Fruit fly (Drosophila melanogaster): ENCODE data around the gene ND-13B.

The ND-13B gene

dm6 chr3L:10681814-10682213 is 12.1 kb downstream of the ND-13B start:
- peak; percentile 83 to 92 for TF ChIP-seq dl (GFP tag; optimal IDR thresholded peaks at IDR 0.05; ENCODE audit: insufficient read depth in 1 of 2, partially characterized antibody in 2 of 2)
- TF ChIP-seq CG32264 (GFP tag; optimal IDR thresholded peaks at IDR 0.05) = no peak
- no peak for TF ChIP-seq Jra (GFP tag; optimal IDR thresholded peaks at IDR 0.05)
- TF ChIP-seq Dfd (GFP tag; optimal IDR thresholded peaks at IDR 0.05) = peak; percentile 57
- TF ChIP-seq CG9705 (GFP tag; optimal IDR thresholded peaks at IDR 0.05) = no peak
- peak; percentile 95 for TF ChIP-seq Dif (GFP tag; optimal IDR thresholded peaks at IDR 0.05; ENCODE audit: partially characterized antibody)
- peak; percentile 60 for TF ChIP-seq br (GFP tag; optimal IDR thresholded peaks at IDR 0.05)
- TF ChIP-seq psq (GFP tag; optimal IDR thresholded peaks at IDR 0.05) = peak; percentile 76
- no peak for TF ChIP-seq tai (GFP tag; optimal IDR thresholded peaks at IDR 0.05)
- no peak for TF ChIP-seq Rel (GFP tag; optimal IDR thresholded peaks at IDR 0.05)
- peak; percentile 12 for TF ChIP-seq Rel (tag; optimal IDR thresholded peaks at IDR 0.05)
- TF ChIP-seq Sp1 (GFP tag; optimal IDR thresholded peaks at IDR 0.05) = peak; percentile 2
- TF ChIP-seq h (GFP tag; optimal IDR thresholded peaks at IDR 0.05) = peak; percentile 57
- TF ChIP-seq foxo (GFP tag; optimal IDR thresholded peaks at IDR 0.05) = no peak
- TF ChIP-seq rgr (GFP tag; optimal IDR thresholded peaks at IDR 0.05) = peak; percentile 5
- TF ChIP-seq sage (GFP tag; optimal IDR thresholded peaks at IDR 0.05) = peak; percentile 11

dm6 chr3L:10680728-10681306 is 13.1 kb downstream of the ND-13B start:
- TF ChIP-seq lola (GFP tag; optimal IDR thresholded peaks at IDR 0.05) = no peak
- peak; percentile 20 for TF ChIP-seq psq (GFP tag; optimal IDR thresholded peaks at IDR 0.05)
- TF ChIP-seq HLH106 (tag; optimal IDR thresholded peaks at IDR 0.05) = peak; percentile 21
- TF ChIP-seq Hnf4 (GFP tag; optimal IDR thresholded peaks at IDR 0.05) = no peak
- TF ChIP-seq Sp1 (GFP tag; optimal IDR thresholded peaks at IDR 0.05) = peak; percentile 24
- TF ChIP-seq Hr83 (GFP tag; optimal IDR thresholded peaks at IDR 0.05; ENCODE audit: poor library complexity, severe bottlenecking) = peak; percentile 16
- peak; percentile 39 for TF ChIP-seq Dif (GFP tag; optimal IDR thresholded peaks at IDR 0.05; ENCODE audit: partially characterized antibody)
- TF ChIP-seq Rel (GFP tag; optimal IDR thresholded peaks at IDR 0.05) = no peak
- peak; percentile 22 for TF ChIP-seq Rel (tag; optimal IDR thresholded peaks at IDR 0.05)
- peak in 1 of 2 experiments; percentile 38 for TF ChIP-seq foxo (GFP tag; optimal IDR thresholded peaks at IDR 0.05)

dm6 chr3L:10680177-10680576 is 13.7 kb downstream of the ND-13B start:
- no peak for TF ChIP-seq usp (GFP tag; optimal IDR thresholded peaks at IDR 0.05)
- TF ChIP-seq Rel (GFP tag; optimal IDR thresholded peaks at IDR 0.05) = no peak
- no peak for TF ChIP-seq Rel (tag; optimal IDR thresholded peaks at IDR 0.05)
- TF ChIP-seq Hnf4 (GFP tag; optimal IDR thresholded peaks at IDR 0.05) = no peak
- no peak for TF ChIP-seq dmrt93B (GFP tag; optimal IDR thresholded peaks at IDR 0.05)
- no peak for TF ChIP-seq OdsH (GFP tag; optimal IDR thresholded peaks at IDR 0.05)
- TF ChIP-seq Sp1 (GFP tag; optimal IDR thresholded peaks at IDR 0.05) = no peak
- TF ChIP-seq h (GFP tag; optimal IDR thresholded peaks at IDR 0.05) = no peak
- no peak for TF ChIP-seq sage (GFP tag; optimal IDR thresholded peaks at IDR 0.05)
- no peak for TF ChIP-seq Jra (GFP tag; optimal IDR thresholded peaks at IDR 0.05)
- TF ChIP-seq sv (GFP tag; optimal IDR thresholded peaks at IDR 0.05) = no peak
- no peak for TF ChIP-seq dsf (GFP tag; optimal IDR thresholded peaks at IDR 0.05; ENCODE audit: borderline replicate concordance)
- TF ChIP-seq fru (GFP tag; optimal IDR thresholded peaks at IDR 0.05) = no peak
- TF ChIP-seq CrebA (GFP tag; optimal IDR thresholded peaks at IDR 0.05; ENCODE audit: borderline replicate concordance) = no peak

- TF ChIP-seq dl (GFP tag; optimal IDR thresholded peaks at IDR 0.05; ENCODE audit: insufficient read depth in 1 of 2, partially characterized antibody in 2 of 2) (no peak), ey (GFP tag; optimal IDR thresholded peaks at IDR 0.05) (no peak), lola (GFP tag; optimal IDR thresholded peaks at IDR 0.05) (no peak), OdsH (GFP tag; optimal IDR thresholded peaks at IDR 0.05) (peak; percentile 47), Hr83 (GFP tag; optimal IDR thresholded peaks at IDR 0.05; ENCODE audit: poor library complexity, severe bottlenecking) (no peak), jim (GFP tag; optimal IDR thresholded peaks at IDR 0.05) (no peak), Vsx2 (GFP tag; optimal IDR thresholded peaks at IDR 0.05; ENCODE audit: partially characterized antibody) (no peak), Myc (optimal IDR thresholded peaks at IDR 0.05) (no peak), brk (GFP tag; optimal IDR thresholded peaks at IDR 0.05) (no peak), Dfd (GFP tag; optimal IDR thresholded peaks at IDR 0.05) (no peak), Hr78 (GFP tag; optimal IDR thresholded peaks at IDR 0.05) (no peak), Dif (GFP tag; optimal IDR thresholded peaks at IDR 0.05; ENCODE audit: partially characterized antibody) (no peak), Abd-B (GFP tag; optimal IDR thresholded peaks at IDR 0.05) (no peak), Sp1 (GFP tag; optimal IDR thresholded peaks at IDR 0.05) (no peak), HLH106 (tag; optimal IDR thresholded peaks at IDR 0.05) (no peak), foxo (GFP tag; optimal IDR thresholded peaks at IDR 0.05) (peak in 1 of 2 experiments; percentile 27), sage (GFP tag; optimal IDR thresholded peaks at IDR 0.05) (no peak), psq (GFP tag; optimal IDR thresholded peaks at IDR 0.05) (no peak), GATAd (GFP tag; optimal IDR thresholded peaks at IDR 0.05) (no peak), br (GFP tag; optimal IDR thresholded peaks at IDR 0.05) (no peak), woc (GFP tag; optimal IDR thresholded peaks at IDR 0.05) (peak; percentile 15), pan (optimal IDR thresholded peaks at IDR 0.05) (no peak), N (GFP tag; optimal IDR thresholded peaks at IDR 0.05) (no peak), Hnf4 (GFP tag; optimal IDR thresholded peaks at IDR 0.05) (peak; percentile 39), tai (GFP tag; optimal IDR thresholded peaks at IDR 0.05) (no peak), CG9705 (GFP tag; optimal IDR thresholded peaks at IDR 0.05) (no peak), Jra (GFP tag; optimal IDR thresholded peaks at IDR 0.05) (no peak), CrebA (GFP tag; optimal IDR thresholded peaks at IDR 0.05; ENCODE audit: borderline replicate concordance) (no peak), rgr (GFP tag; optimal IDR thresholded peaks at IDR 0.05) (peak; percentile 51), sv (GFP tag; optimal IDR thresholded peaks at IDR 0.05) (no peak), fru (GFP tag; optimal IDR thresholded peaks at IDR 0.05) (no peak), h (GFP tag; optimal IDR thresholded peaks at IDR 0.05) (peak; percentile 17), usp (GFP tag; optimal IDR thresholded peaks at IDR 0.05) (no peak), Rel (GFP tag; optimal IDR thresholded peaks at IDR 0.05) (no peak), Rel (tag; optimal IDR thresholded peaks at IDR 0.05) (no peak)
Observed at dm6 chr3L:10679711-10680154, 14.2 kb downstream of the ND-13B start.

Data from whole organism, wandering third instar larva.